Worm (Caenorhabditis elegans) whole organism, late embryonic: ENCODE data around the gene C34C6.10.

ENCODE experiments used
- C38D4.7 ChIP-seq: fragments of 200-800 bp; sonication (Bioruptor generic); optimal IDR thresholded peaks from 2 replicates; lab custom pipeline; 2018; ENCODE audit warnings: mild to moderate bottlenecking, missing genetic modification characterization, moderate library complexity, missing compliant biosample characterization
- F13H6.1 ChIP-seq: sonication (generic microtip); optimal IDR thresholded peaks from 2 replicates; lab custom pipeline; 2016; ENCODE audit warnings: missing genetic modification characterization, missing compliant biosample characterization
- K02D7.2 ChIP-seq: sonication (generic microtip); optimal IDR thresholded peaks from 2 replicates; lab custom pipeline; 2017; ENCODE audit warnings: mild to moderate bottlenecking, missing genetic modification characterization, missing compliant biosample characterization
- T23F11.4 ChIP-seq: fragments of 200-800 bp; sonication (Bioruptor generic); optimal IDR thresholded peaks from 2 replicates; lab custom pipeline; 2018; ENCODE audit warnings: mild to moderate bottlenecking, missing genetic modification characterization, missing compliant biosample characterization
- Y22D7AL.16 ChIP-seq: sonication (generic microtip); optimal IDR thresholded peaks from 2 replicates; lab custom pipeline; 2016; ENCODE audit warnings: missing genetic modification characterization, missing compliant biosample characterization
- ahr-1 ChIP-seq: sonication (generic microtip); optimal IDR thresholded peaks from 2 replicates; lab custom pipeline; 2016; ENCODE audit warnings: missing genetic modification characterization, missing compliant biosample characterization
- ceh-18 ChIP-seq: sonication (generic microtip); optimal IDR thresholded peaks from 2 replicates; lab custom pipeline; 2016; ENCODE audit warnings: missing genetic modification characterization, missing compliant biosample characterization
- ceh-2 ChIP-seq: sonication (generic microtip); optimal IDR thresholded peaks from 2 replicates; lab custom pipeline; 2016; ENCODE audit warnings: missing genotype, missing genetic modification characterization, missing compliant biosample characterization
- ceh-24 ChIP-seq: sonication (generic microtip); optimal IDR thresholded peaks from 2 replicates; lab custom pipeline; 2016; ENCODE audit warnings: mild to moderate bottlenecking, missing genetic modification characterization, missing compliant biosample characterization
- ceh-48 ChIP-seq: sonication (generic microtip); optimal IDR thresholded peaks from 2 replicates; lab custom pipeline; 2016; ENCODE audit warnings: missing genetic modification characterization, inconsistent platforms, missing compliant biosample characterization
- che-1 ChIP-seq: sonication (generic microtip); optimal IDR thresholded peaks from 2 replicates; lab custom pipeline; 2016; ENCODE audit warnings: mild to moderate bottlenecking, missing genetic modification characterization, missing compliant biosample characterization
- elt-2 ChIP-seq: sonication (generic microtip); optimal IDR thresholded peaks from 2 replicates; lab custom pipeline; 2016; ENCODE audit warnings: missing genetic modification reagents, missing genetic modification characterization, missing compliant biosample characterization
- ets-4 ChIP-seq: sonication (generic microtip); optimal IDR thresholded peaks from 2 replicates; lab custom pipeline; 2016; ENCODE audit warnings: missing genetic modification characterization, missing compliant biosample characterization
- fax-1 ChIP-seq: sonication (generic microtip); optimal IDR thresholded peaks from 2 replicates; lab custom pipeline; 2016; ENCODE audit warnings: missing genotype, missing genetic modification characterization, missing compliant biosample characterization
- fkh-10 ChIP-seq: fragments of 150-350 bp; optimal IDR thresholded peaks from 2 replicates; lab custom pipeline; 2014; ENCODE audit warnings: missing biosample characterization, missing genetic modification reagents, missing genetic modification characterization
- hlh-13 ChIP-seq: fragments of 200-800 bp; sonication (Bioruptor generic); optimal IDR thresholded peaks from 2 replicates; lab custom pipeline; 2018; ENCODE audit warnings: mild to moderate bottlenecking, missing genetic modification characterization, missing compliant biosample characterization
- hlh-15 ChIP-seq: sonication (generic microtip); optimal IDR thresholded peaks from 2 replicates; lab custom pipeline; 2016; ENCODE audit warnings: missing genetic modification characterization, missing compliant biosample characterization
- hlh-30 ChIP-seq: sonication (generic microtip); optimal IDR thresholded peaks from 2 replicates; lab custom pipeline; 2017; ENCODE audit warnings: antibody characterized with exemption, missing genetic modification characterization, missing compliant biosample characterization; ENCODE audit not compliant: insufficient read depth
- lin-11 ChIP-seq: fragments of 200-800 bp; sonication (Bioruptor generic); optimal IDR thresholded peaks from 2 replicates; lab custom pipeline; 2018; ENCODE audit warnings: mild to moderate bottlenecking, missing genetic modification characterization, missing compliant biosample characterization
- mec-3 ChIP-seq: sonication (generic microtip); optimal IDR thresholded peaks from 2 replicates; lab custom pipeline; 2016; ENCODE audit warnings: borderline replicate concordance, missing genetic modification characterization, missing compliant biosample characterization
- nhr-11 ChIP-seq: fragments of 150-350 bp; optimal IDR thresholded peaks from 2 replicates; lab custom pipeline; 2014; ENCODE audit warnings: missing biosample characterization, missing genetic modification characterization
- npax-4 ChIP-seq: sonication (generic microtip); optimal IDR thresholded peaks from 2 replicates; lab custom pipeline; 2016; ENCODE audit warnings: missing genetic modification characterization, missing compliant biosample characterization
- pag-3 ChIP-seq: sonication (generic microtip); optimal IDR thresholded peaks from 2 replicates; lab custom pipeline; 2016; ENCODE audit warnings: missing compliant biosample characterization, missing genetic modification characterization, borderline replicate concordance
- pat-9 ChIP-seq: fragments of 200-800 bp; sonication (Bioruptor generic); optimal IDR thresholded peaks from 2 replicates; lab custom pipeline; 2018; ENCODE audit warnings: mild to moderate bottlenecking, missing genetic modification characterization, moderate library complexity, missing compliant biosample characterization
- pqm-1 ChIP-seq: sonication (generic microtip); optimal IDR thresholded peaks from 2 replicates; lab custom pipeline; 2016; ENCODE audit warnings: missing genetic modification characterization, missing compliant biosample characterization
- sox-2 ChIP-seq: fragments of 200-800 bp; sonication (Bioruptor generic); IDR thresholded peaks from 2 replicates; pipeline ENCODE4 v1.3.6; 2022; ENCODE audit warnings: missing genetic modification reagents, missing genetic modification characterization, missing compliant biosample characterization
- sox-4 ChIP-seq: sonication (generic microtip); optimal IDR thresholded peaks from 2 replicates; lab custom pipeline; 2017; ENCODE audit warnings: mild to moderate bottlenecking, missing genetic modification characterization, inconsistent platforms, missing compliant biosample characterization
- syd-9 ChIP-seq: sonication (generic microtip); optimal IDR thresholded peaks from 2 replicates; lab custom pipeline; 2016; ENCODE audit warnings: mild to moderate bottlenecking, missing genetic modification characterization, moderate library complexity, missing compliant biosample characterization
- unc-86 ChIP-seq: sonication (generic microtip); optimal IDR thresholded peaks from 2 replicates; lab custom pipeline; 2016; ENCODE audit warnings: missing genetic modification characterization, missing compliant biosample characterization
- ztf-16 ChIP-seq: sonication (generic microtip); optimal IDR thresholded peaks from 2 replicates; lab custom pipeline; 2017; ENCODE audit warnings: missing genetic modification characterization, missing compliant biosample characterization

The C34C6.10 gene

DNA sequence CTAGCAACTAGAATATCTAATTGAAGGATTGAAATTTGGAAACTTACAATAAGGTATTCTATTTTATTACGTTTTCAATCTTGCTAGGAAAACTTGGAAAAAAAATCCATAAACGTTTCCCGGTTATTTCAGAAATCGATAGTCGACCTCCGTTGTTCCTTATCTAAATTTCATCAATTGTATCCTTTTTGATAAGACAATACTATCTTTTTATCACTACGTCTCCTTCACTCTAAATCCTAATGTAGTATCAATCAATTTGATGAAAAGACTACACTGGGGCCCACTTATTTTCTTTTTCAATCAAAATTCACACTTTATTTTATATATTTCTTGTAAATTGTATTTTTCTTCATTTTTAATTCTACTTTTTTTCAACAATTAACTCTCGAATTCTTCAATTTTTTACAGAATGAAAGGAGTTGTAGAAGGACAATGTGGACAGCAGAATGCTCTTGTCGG is 8.8 kb upstream of the C34C6.10 start, which contains the start of gene prx-5:
TSS of gene prx-5 (plus strand) at position 412 of the 462 bp plus-strand sequence.
- peak; percentile 72 for TF ChIP-seq elt-2 (tag; lab: Kevin White, UChicago)
- no peak for TF ChIP-seq unc-86

DNA sequence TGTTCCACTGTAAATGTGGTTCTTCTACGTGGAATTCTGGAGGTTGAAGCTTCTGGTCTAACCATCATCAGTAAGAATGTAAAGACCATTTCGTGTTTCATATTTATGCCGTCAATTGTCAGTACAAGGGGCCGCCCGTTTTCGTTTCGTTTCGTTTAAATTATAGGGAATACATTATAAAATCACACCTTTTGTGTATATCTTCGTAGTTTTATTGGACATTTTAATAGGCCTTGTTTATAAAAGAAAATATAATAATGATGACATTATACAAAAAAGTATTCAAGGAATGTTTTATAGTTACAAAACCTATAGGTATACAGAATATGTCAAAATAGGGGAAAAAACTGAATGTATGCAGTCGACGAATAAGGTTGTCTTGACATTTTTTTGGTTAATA is 8.0 kb upstream of the C34C6.10 start, which contains the start of gene ceh-7:
TSS of gene ceh-7 (minus strand) at position 101 of the 400 bp plus-strand sequence.
- no peak for TF ChIP-seq ets-4

DNA sequence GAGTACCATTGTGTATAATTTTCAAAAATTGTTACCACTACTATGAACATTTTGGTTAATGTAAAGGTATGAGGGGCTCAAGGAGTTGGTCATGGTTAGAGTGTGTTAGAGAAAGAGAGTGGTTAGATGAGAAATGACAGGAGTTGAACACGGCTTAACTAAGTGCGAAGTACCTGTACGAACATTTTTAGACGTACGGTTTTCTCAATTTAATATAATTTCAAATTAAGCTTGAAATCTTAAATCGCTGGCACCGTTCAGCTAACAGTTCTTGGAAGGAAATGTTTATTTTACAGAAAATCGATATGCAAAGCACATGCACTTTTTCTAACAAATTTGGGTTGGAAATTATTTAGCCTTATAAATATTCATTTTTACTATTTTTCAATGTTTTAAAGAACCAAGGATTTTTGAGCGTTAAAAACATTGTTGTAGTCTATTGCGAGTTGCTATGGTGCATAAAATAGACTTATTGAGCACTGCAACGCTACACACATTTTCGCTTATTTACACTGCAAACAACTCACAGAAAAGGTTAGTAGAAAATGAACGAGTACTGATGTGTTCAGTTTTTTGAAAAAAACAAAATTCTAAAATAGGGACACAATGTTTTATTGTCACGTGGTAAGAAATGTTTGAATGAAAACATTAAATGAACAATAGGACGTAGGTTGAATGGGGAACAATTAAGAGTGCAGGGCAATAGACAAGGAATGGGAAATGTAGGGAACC is 6.1 kb upstream of the C34C6.10 start, which contains the start of gene sphk-1:
TSS of gene sphk-1 (minus strand) at position 51 of the 732 bp plus-strand sequence.
- TF ChIP-seq hlh-30 (tag; lab: Kevin White, UChicago), result peak; percentile 26
- no peak for TF ChIP-seq syd-9
- peak; percentile 19; the same call in 1 of the 2 replicates for TF ChIP-seq sox-2

DNA sequence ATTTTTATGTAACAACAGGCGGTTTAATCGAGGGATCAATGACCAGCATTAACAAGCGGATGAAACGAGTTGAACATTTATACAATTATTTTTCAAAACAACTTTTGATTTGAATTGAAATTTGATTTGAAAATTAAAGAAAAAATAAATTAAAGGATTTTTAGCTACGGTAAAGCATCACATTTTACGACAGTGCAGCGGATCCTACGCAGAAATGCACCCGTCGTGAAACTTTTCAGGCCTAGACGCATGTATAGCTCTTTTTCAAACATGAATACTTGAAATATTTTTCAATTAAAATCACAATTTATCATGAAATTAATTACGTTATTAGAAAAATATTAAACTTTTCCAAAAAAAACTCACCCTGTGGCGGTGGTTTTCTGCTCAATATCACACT is 5.4 kb upstream of the C34C6.10 start:
- no peak for TF ChIP-seq fax-1 (tag; lab: Kevin White, UChicago)
- TF ChIP-seq nhr-11 (tag; lab: Kevin White, UChicago), result no peak
- TF ChIP-seq npax-4 (tag; lab: Kevin White, UChicago), result no peak
- no peak for TF ChIP-seq hlh-13 (GFP tag; lab: Kevin White, UChicago)
- no peak for TF ChIP-seq ahr-1 (tag; lab: Kevin White, UChicago)
- TF ChIP-seq fkh-10, result no peak
- no peak for TF ChIP-seq ceh-18 (tag; lab: Kevin White, UChicago)

DNA sequence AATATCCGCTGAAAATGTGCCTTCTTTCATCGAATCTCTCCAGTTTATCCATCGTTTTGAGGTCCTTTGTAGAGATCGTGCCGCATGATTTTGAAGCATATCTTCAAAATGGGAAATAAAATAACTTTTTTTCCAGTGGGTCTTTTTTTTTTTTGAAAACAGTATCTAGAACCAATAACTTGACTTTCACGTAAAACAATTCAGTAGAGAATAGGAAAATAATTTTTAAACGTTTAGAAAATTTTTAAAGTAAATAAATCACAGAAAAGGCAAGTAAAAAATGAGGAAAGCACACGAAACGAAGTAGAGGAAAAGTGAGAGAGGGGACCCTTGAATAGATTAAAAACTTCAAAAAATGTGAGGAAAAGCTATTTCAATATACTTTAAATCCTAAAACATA is 3.1 kb upstream of the C34C6.10 start, which contains the start of gene chdh-1:
TSS of gene chdh-1 (minus strand) at position 101 of the 400 bp plus-strand sequence.
- TF ChIP-seq ceh-48 (tag; lab: Kevin White, UChicago) (no peak), ztf-16 (tag; lab: Kevin White, UChicago) (no peak), T23F11.4 (GFP tag; lab: Kevin White, UChicago) (no peak), Y22D7AL.16 (tag; lab: Kevin White, UChicago) (no peak), npax-4 (tag; lab: Kevin White, UChicago) (no peak), hlh-15 (tag; lab: Kevin White, UChicago) (no peak), pqm-1 (tag; lab: Kevin White, UChicago) (no peak), ceh-24 (tag; lab: Kevin White, UChicago) (no peak), K02D7.2 (tag; lab: Kevin White, UChicago) (no peak), C38D4.7 (GFP tag; lab: Kevin White, UChicago) (no peak), ceh-2 (tag; lab: Kevin White, UChicago) (no peak), F13H6.1 (tag; lab: Kevin White, UChicago) (no peak), lin-11 (tag; lab: Kevin White, UChicago) (no peak), pat-9 (tag; lab: Kevin White, UChicago) (no peak), sox-4 (tag; lab: Kevin White, UChicago) (no peak), mec-3 (tag; lab: Kevin White, UChicago) (no peak)

DNA sequence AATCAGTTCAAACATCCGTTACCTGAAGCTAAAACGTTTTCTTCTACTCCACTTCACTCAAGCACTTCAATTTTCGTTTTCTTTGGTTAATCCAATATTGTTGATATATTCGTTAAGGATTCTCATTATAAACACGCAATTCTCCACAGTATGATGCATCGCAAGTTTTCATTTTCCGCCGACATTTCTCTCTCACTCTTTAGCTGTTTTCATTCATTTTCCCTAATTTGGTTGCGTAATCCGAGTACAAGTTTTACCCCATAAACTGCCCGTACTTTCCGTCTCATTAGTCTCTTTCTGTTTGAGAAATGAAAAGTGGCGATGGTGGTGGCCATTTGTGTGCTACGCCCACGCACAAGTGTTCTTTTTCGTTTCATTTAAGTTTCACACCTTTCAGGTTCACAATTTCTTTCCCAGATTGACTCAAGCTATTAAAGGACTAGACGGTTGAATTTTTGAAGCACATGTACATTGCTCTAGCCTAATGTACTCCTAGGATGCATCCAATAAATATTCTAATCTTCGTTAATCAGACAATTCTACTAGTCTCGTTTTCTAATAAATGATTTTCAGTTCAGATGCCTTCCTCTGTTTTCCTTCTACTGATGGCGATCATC is 4.2 kb downstream of the C34C6.10 start, which contains the start of gene C34C6.3:
TSS of gene C34C6.3 (plus strand) at position 567 of the 617 bp plus-strand sequence.
- TF ChIP-seq Y22D7AL.16 (tag; lab: Kevin White, UChicago) (no peak), che-1 (no peak), sox-2 (no peak), pag-3 (tag; lab: Kevin White, UChicago) (no peak)
